Worm (Caenorhabditis elegans) whole organism, L3 larva: Measurements from ENCODE around the gene T10D4.19.

Experiments
- ama-1 ChIP-seq: fragments of 150-350 bp; optimal IDR thresholded peaks from 2 replicates; lab custom pipeline; 2018
- ceh-16 ChIP-seq: sonication (generic microtip); optimal IDR thresholded peaks from 2 replicates; lab custom pipeline; 2017; ENCODE audit warnings: missing biosample characterization, missing genetic modification characterization
- nhr-77 ChIP-seq: fragments of 150-350 bp; optimal IDR thresholded peaks from 2 replicates; lab custom pipeline; 2014; ENCODE audit warnings: missing biosample characterization, missing genetic modification characterization
- unc-62 ChIP-seq: fragments of 150-350 bp; sonication (generic microtip); optimal IDR thresholded peaks from 4 replicates; lab custom pipeline; 2014; ENCODE audit warnings: missing biosample characterization, missing genetic modification reagents, missing genetic modification characterization

ce11 chrII:3158985-3159384 lies 7.3 kb downstream of the T10D4.19 start, which contains the start of gene sri-34:
- TF ChIP-seq ceh-16 (tag; lab: Kevin White, UChicago) (no peak), nhr-77 (tag; lab: Kevin White, UChicago) (no peak), unc-62 (GFP tag; lab: Kevin White, UChicago) (no peak), ama-1 (lab: Kevin White, UChicago) (no peak)
